Worm (Caenorhabditis elegans) whole organism, L4/young adult: ENCODE results near the gene M03C11.6.

ENCODE experiments used
- W03F9.2 ChIP-seq: fragments of 150-350 bp; optimal IDR thresholded peaks from 2 replicates; lab custom pipeline; 2014; ENCODE audit warnings: missing biosample characterization, missing genetic modification characterization
- dao-5 ChIP-seq: sonication (generic microtip); optimal IDR thresholded peaks from 2 replicates; lab custom pipeline; 2016; ENCODE audit warnings: missing genotype, missing genetic modification characterization, moderate library complexity, missing compliant biosample characterization
- him-1 ChIP-seq: sonication (generic microtip); optimal IDR thresholded peaks from 2 replicates; lab custom pipeline; 2016; ENCODE audit warnings: missing genotype, missing genetic modification reagents, missing genetic modification characterization, missing compliant biosample characterization

M03C11.6 gene

DNA sequence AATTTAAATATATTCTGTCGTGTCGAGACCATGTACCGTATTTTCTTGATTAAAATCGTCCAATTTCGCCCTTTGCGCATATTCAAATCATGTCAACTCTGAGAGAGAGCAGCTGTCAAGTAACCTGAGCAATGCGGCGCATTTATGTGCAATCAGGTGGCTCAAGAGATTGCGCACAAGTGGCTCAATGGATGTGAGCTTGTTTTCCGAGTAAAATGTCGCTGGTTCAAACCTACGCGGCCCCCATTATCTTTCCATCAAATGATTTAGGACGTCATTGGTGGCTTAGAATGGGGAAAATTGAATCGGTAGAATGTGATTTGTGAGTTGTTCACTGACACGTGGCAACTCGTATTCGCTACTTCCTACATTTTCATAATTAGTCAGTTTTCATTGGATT, 8.3 kb upstream of the M03C11.6 start:
- no peak for TF ChIP-seq W03F9.2 (tag; lab: Kevin White, UChicago)
- TF ChIP-seq dao-5 (tag; lab: Kevin White, UChicago) = no peak
- TF ChIP-seq him-1 (tag; lab: Kevin White, UChicago) = peak; percentile 2

DNA sequence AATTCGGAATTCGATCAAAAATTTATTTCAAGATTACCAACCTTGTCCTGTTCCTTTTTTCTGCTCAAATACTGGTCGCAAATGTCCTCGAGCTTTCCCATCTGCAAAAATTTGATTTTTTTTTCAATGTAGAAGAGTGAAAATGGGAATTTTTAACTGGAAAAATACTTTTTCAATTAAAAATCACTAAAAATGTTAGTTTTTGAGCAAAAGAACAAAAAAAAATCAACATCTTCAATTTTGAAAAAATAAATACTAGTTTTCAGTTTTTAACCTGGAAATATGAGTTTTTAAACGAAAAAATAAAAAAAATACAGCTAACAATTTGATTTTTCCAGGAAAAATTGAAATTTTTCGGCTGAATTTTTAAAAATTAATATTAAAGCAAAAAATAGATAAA, 4.1 kb upstream of the M03C11.6 start, which contains the start of gene prp-3:
Gene prp-3 (minus strand): TSS at position 101 of the 400 bp plus-strand sequence.
- TF ChIP-seq W03F9.2 (tag; lab: Kevin White, UChicago) (no peak), dao-5 (tag; lab: Kevin White, UChicago) (no peak), him-1 (tag; lab: Kevin White, UChicago) (no peak)

DNA sequence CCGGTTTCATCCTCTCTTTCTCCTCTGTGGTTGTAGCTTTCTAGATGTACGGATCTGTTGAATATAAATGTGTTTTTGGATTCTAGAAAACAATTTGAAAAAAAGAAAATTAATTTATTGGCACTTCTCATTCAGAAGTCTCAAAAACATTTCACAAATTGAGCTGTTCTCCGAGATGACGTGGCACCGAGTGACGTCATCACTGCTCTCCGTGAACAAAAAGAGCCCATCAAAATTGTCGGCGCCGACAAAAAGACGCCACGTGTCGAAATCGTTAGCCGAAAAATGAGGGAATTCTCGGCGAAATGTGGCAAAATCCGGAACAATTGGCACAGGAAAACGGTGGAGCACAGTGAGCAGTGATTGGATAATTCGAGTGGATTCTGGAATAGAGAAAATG, 2.1 kb downstream of the M03C11.6 start:
- TF ChIP-seq him-1 (tag; lab: Kevin White, UChicago) (no peak), W03F9.2 (tag; lab: Kevin White, UChicago) (no peak), dao-5 (tag; lab: Kevin White, UChicago) (no peak)

DNA sequence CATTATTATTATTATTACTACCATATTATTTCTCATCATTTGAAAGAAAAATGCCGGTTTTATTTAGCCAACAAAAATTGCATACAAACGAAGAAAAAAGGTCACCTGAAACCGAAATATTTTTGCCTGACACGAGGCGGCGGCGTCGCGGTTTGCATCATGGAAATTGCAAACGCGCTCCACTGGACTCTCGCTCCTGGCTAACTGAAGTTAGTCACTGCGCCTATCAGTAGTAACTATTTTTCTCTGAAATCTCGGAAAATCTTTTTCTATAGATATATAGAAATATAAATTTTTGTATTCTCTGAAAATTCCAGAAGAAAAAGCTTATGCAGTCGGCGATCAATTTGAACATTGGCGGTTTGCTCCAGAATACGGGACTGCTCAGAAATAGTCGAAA, 8.0 kb downstream of the M03C11.6 start, which contains the start of gene ymel-1:
Gene ymel-1 (plus strand): TSS at position 318 of the 400 bp plus-strand sequence.
- TF ChIP-seq dao-5 (tag; lab: Kevin White, UChicago) (no peak), him-1 (tag; lab: Kevin White, UChicago) (no peak), W03F9.2 (tag; lab: Kevin White, UChicago) (no peak)

DNA sequence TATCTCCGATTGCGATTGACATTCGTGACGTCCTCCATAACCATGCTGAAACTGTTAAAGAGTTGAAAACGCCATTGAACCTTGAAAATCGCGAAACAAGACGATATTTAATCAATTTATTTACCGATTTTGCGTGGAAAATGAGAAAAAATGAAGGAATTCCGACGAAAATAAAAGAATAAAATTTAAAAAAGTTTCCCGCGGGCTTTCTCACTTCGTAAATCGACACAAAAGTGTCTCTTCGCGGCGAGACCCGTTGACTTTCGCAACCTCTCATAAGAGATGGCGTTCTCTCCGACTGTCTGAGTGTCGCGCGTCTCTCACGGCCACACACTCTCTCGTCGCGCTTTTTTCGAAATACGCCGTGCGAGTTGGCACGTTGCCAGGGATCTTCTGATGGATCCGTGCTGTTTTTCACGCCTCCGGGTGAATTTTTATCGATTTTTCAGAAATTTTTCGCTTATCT, 16.6 kb downstream of the M03C11.6 start, which contains the start of gene hat-1:
Gene hat-1 (minus strand): TSS at position 51 of the 466 bp plus-strand sequence.
- TF ChIP-seq W03F9.2 (tag; lab: Kevin White, UChicago) (peak; percentile 91), him-1 (tag; lab: Kevin White, UChicago) (peak; percentile 90), dao-5 (tag; lab: Kevin White, UChicago) (no peak)

DNA sequence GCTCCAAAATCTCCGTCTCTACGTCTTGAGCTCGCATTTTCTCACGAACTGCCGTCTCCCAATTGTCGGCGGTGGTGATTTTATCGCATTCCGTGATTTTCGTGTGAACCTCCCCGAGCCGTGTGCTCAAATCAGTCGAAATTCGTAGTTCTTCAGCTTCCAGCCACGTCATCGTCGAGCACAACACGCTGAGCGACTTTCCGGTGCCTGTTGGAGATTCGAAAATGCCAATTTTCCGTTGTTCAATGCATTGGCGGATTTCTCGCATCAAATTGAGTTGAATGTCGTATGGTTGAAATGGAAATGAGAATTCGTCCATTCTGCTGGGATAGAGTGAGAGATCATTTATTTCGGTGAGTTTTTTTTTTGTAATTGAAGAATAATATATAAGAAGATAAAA, 18.9 kb downstream of the M03C11.6 start, which contains the start of the genes M03C11.3 and chl-1:
Gene M03C11.3 (plus strand): TSS at position 153 of the 400 bp plus-strand sequence.
Gene chl-1 (minus strand): TSS at position 323 of the 400 bp plus-strand sequence.
- TF ChIP-seq W03F9.2 (tag; lab: Kevin White, UChicago) (no peak), him-1 (tag; lab: Kevin White, UChicago) (no peak), dao-5 (tag; lab: Kevin White, UChicago) (no peak)

DNA sequence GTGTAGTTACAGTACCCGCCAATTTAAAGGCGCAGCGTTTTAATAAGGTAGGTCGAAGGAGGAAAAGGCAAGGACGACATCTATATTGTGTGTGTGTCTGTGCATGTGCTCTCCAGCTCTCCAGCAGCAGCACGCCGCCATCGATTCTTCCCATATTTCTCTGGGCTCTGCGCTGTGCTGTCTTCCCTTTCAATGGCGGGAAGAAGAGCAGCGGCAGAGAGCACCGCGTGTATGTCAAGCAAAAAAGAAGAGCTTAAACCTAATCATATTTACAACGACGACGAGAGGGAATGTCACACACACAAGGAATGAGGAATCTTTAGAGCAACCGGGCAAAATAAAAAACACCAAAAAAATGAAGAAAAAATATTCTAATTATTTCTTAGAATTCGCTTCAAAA, 24.9 kb downstream of the M03C11.6 start:
- TF ChIP-seq him-1 (tag; lab: Kevin White, UChicago) = peak; percentile 22
- TF ChIP-seq dao-5 (tag; lab: Kevin White, UChicago) = no peak
- TF ChIP-seq W03F9.2 (tag; lab: Kevin White, UChicago) = no peak

DNA sequence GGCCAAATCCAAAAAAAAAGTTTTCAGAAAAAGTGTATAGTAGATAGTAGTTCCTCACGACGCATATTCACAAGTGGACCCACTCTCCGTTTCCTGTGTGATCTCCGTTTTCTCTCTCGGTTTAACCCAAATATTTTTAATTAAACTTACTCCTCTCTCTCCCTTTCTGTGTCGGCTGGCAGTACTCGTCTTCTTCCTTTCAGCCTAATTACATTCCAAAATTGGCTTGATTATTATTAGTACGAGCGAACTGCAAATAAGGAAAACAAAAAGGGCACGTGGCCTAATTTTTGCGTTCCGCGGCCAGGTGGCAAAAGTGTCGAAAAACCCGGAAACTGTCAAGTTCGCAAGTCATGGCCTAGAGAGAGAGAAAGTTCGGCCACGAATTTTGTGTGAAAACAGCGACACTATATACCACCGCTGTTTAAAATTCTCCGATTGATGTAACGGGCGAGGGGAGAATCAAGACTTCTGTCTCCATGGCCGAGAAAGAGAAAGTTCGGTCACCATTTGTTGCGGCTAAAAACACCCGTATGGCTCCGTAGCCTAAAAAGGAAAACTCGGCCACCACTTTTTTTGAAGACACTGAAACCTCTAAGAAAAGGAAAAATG, 26.8 kb downstream of the M03C11.6 start:
- no peak for TF ChIP-seq W03F9.2 (tag; lab: Kevin White, UChicago)
- no peak for TF ChIP-seq dao-5 (tag; lab: Kevin White, UChicago)
- TF ChIP-seq him-1 (tag; lab: Kevin White, UChicago) = no peak

DNA sequence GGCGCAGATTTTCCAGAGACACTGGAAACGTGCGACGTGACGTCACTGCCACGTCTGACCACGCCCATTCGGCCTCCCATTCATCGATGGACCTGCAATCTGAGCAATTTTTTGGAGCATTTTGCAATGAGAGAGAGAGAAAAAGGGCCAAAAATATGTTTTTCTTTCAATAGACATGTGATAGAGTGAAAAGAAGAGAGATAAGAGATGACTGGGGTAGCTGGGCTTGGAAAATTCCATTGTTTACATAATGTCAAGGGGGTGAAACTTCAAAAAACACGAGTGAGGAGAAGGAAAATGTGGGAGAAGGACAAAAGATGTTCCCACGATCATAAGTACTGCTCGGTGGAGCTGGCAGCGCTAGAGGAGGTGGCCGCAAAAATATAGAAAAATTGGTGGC, 27.8 kb downstream of the M03C11.6 start, which contains the start of gene M03C11.1:
Gene M03C11.1 (minus strand): TSS at position 101 of the 400 bp plus-strand sequence.
- TF ChIP-seq dao-5 (tag; lab: Kevin White, UChicago) (no peak), him-1 (tag; lab: Kevin White, UChicago) (no peak), W03F9.2 (tag; lab: Kevin White, UChicago) (no peak)

DNA sequence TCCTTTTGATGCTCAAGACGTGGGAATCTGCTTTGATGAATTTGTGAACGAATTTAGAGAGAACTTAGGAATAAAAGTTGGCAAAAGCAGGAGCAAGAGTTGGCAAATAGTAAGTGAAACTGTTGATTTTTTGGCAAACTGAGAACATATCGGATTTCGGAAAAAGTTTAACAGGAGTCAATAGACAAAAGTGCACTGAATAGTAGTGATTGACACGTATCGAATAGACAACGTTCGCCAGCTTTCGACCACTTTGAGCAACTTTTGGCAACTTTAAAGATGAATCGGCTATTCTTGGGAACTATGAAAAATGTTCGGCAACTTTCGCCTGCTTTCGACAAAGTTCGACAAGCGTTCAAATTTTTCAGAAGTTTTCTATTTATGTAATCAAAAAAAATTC, 32.2 kb downstream of the M03C11.6 start, which contains the start of gene M03C11.9:
Gene M03C11.9 (minus strand): TSS at position 101 of the 400 bp plus-strand sequence.
- no peak for TF ChIP-seq dao-5 (tag; lab: Kevin White, UChicago)
- TF ChIP-seq W03F9.2 (tag; lab: Kevin White, UChicago) = no peak
- no peak for TF ChIP-seq him-1 (tag; lab: Kevin White, UChicago)

DNA sequence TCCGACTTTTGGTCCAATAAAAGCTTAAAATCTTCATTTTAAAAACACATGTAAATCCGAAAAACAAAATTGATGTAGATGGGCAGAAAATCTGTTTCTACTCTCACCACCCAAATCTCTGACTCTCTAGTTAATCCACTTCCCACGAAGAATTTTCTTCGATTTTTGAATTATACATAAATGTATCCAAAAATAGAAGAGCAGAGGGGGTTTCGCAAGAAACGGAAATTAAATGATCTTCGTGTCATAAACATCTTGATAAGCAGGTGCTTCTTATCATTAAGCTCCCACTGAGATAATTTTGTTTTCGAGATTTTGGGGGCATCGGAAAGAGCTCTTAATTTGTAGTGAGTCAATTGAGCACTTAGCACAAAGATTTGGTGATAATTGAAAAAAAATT, 34.2 kb downstream of the M03C11.6 start:
- no peak for TF ChIP-seq him-1 (tag; lab: Kevin White, UChicago)
- no peak for TF ChIP-seq dao-5 (tag; lab: Kevin White, UChicago)
- TF ChIP-seq W03F9.2 (tag; lab: Kevin White, UChicago) = no peak

DNA sequence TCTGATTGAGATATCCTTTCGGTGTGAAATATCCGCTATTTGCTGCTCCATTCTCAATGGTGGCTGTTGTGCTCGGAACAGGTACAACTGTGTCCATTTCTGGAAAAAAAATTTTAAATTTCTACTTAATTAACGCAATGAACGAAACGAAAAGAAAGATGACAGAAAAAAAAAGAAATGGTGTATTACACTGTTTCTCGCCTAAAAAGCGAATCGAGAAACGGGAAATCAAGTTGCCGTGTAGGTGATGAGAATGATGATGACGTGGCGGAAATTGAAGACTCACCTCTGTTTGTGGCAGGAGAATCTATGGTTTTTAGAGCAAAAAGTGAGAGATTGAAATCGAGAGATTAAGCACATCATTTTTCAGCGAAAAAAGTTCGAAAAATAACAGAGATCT, 37.3 kb downstream of the M03C11.6 start, which contains the start of gene C38H2.3:
Gene C38H2.3 (minus strand): TSS at position 101 of the 400 bp plus-strand sequence.
- TF ChIP-seq W03F9.2 (tag; lab: Kevin White, UChicago) (no peak), him-1 (tag; lab: Kevin White, UChicago) (no peak), dao-5 (tag; lab: Kevin White, UChicago) (no peak)

DNA sequence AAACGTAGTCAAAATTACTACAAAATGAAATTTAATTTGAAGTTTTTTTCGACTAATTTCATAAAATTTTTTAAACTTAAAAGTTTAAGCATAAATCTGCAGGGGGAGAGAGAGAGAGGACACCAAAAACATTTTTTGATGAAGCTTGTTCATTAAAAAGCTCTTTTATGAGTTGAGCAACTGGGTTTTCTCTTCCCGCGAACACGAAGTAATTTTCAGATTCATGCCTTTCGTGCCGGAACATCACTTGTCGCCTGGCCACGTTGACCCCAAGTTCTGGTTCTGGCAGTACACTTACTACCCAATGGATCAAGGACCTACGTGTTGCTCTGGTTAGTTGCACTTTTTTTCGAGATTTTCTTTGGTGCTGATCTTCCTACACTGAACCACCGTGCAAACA, 40.0 kb downstream of the M03C11.6 start:
- no peak for TF ChIP-seq him-1 (tag; lab: Kevin White, UChicago)
- TF ChIP-seq dao-5 (tag; lab: Kevin White, UChicago) = no peak
- no peak for TF ChIP-seq W03F9.2 (tag; lab: Kevin White, UChicago)
